Fruit fly (Drosophila melanogaster) whole organism, embryonic: Measurements from ENCODE around the gene CG12116.
A peak's percentile ranks its signal among the peaks of the same experiment; 100 is the strongest.

ENCODE experiments used
- Blimp-1 ChIP-seq: fragments of 200-800 bp; sonication (Bioruptor generic); optimal IDR thresholded peaks from 3 replicates; lab custom pipeline; 2018; ENCODE audit warnings: missing biosample characterization, missing genetic modification characterization, mild to moderate bottlenecking, moderate library complexity, missing genetic modification reagents
- CG10565 ChIP-seq: fragments of 200-800 bp; sonication (Bioruptor generic); optimal IDR thresholded peaks from 3 replicates; lab custom pipeline; 2016; ENCODE audit warnings: missing biosample characterization, mild to moderate bottlenecking, missing genetic modification characterization
- CG11456 ChIP-seq: fragments of 200-800 bp; sonication (Bioruptor generic); IDR thresholded peaks from 3 replicates; pipeline ENCODE4 v1.3.6; 2022; ENCODE audit warnings: missing biosample characterization, missing genetic modification characterization
- CG12104 ChIP-seq: fragments of 200-800 bp; sonication (Bioruptor generic); optimal IDR thresholded peaks from 3 replicates; lab custom pipeline; 2016; ENCODE audit warnings: missing biosample characterization, missing genetic modification characterization
- CG14050 ChIP-seq: fragments of 200-800 bp; sonication (Bioruptor generic); IDR thresholded peaks from 3 replicates; pipeline ENCODE4 v1.3.6; 2022; ENCODE audit warnings: missing biosample characterization, missing genetic modification characterization
- CG30431 ChIP-seq: fragments of 200-800 bp; sonication (Bioruptor generic); optimal IDR thresholded peaks from 2 replicates; lab custom pipeline; 2017; ENCODE audit warnings: missing biosample characterization, missing genetic modification characterization
- CG3065 ChIP-seq: fragments of 200-800 bp; sonication (Bioruptor generic); optimal IDR thresholded peaks from 2 replicates; lab custom pipeline; 2016; ENCODE audit warnings: missing biosample characterization, missing genetic modification characterization
- CG31365 ChIP-seq: fragments of 200-800 bp; sonication (Bioruptor generic); optimal IDR thresholded peaks from 2 replicates; lab custom pipeline; 2018; ENCODE audit warnings: missing biosample characterization, mild to moderate bottlenecking, missing genetic modification characterization
- CG31388 ChIP-seq: fragments of 200-800 bp; sonication (Bioruptor generic); optimal IDR thresholded peaks from 2 replicates; lab custom pipeline; 2016; ENCODE audit warnings: missing biosample characterization, missing genetic modification characterization
- CG32767 ChIP-seq: fragments of 200-800 bp; sonication (Bioruptor generic); IDR thresholded peaks from 2 replicates; pipeline ENCODE4 v1.3.6; 2022; ENCODE audit warnings: missing biosample characterization, missing genetic modification characterization
- CG3281 ChIP-seq: fragments of 200-800 bp; sonication (Bioruptor generic); optimal IDR thresholded peaks from 3 replicates; lab custom pipeline; 2017; ENCODE audit warnings: missing biosample characterization, mild to moderate bottlenecking, missing genetic modification characterization
- CG42726 ChIP-seq: fragments of 200-800 bp; sonication (Bioruptor generic); IDR thresholded peaks from 2 replicates; pipeline ENCODE4 v1.3.6; 2022; ENCODE audit warnings: missing biosample characterization, missing genetic modification characterization; ENCODE audit not compliant: partially characterized antibody
- CG5245 ChIP-seq: fragments of 200-800 bp; sonication (Bioruptor generic); optimal IDR thresholded peaks from 3 replicates; lab custom pipeline; 2016; ENCODE audit warnings: missing biosample characterization, missing genetic modification characterization
- CG7745 ChIP-seq: fragments of 200-800 bp; sonication (Bioruptor generic); optimal IDR thresholded peaks from 2 replicates; lab custom pipeline; 2018; ENCODE audit warnings: missing biosample characterization, mild to moderate bottlenecking, missing genetic modification characterization, moderate library complexity
- CG9727 ChIP-seq: fragments of 200-800 bp; sonication (Bioruptor generic); optimal IDR thresholded peaks from 3 replicates; lab custom pipeline; 2017; ENCODE audit warnings: missing biosample characterization, mild to moderate bottlenecking, missing genetic modification characterization
- CG9932 ChIP-seq: fragments of 200-800 bp; sonication (Bioruptor generic); IDR thresholded peaks from 2 replicates; pipeline ENCODE4 v1.3.6; 2022; ENCODE audit warnings: missing biosample characterization, missing genetic modification characterization
- Dip3 ChIP-seq: fragments of 200-800 bp; sonication (Bioruptor generic); optimal IDR thresholded peaks from 3 replicates; lab custom pipeline; 2016; ENCODE audit warnings: missing biosample characterization, missing genetic modification characterization
- Doc3 ChIP-seq: fragments of 200-800 bp; sonication (Bioruptor generic); IDR thresholded peaks from 3 replicates; pipeline ENCODE4 v1.3.6; 2022; ENCODE audit warnings: missing biosample characterization, missing genetic modification characterization; ENCODE audit not compliant: partially characterized antibody
- GATAe ChIP-seq: fragments of 200-800 bp; sonication (Bioruptor generic); conservative IDR thresholded peaks from 2 replicates; pipeline ENCODE4 v1.3.6; 2022; ENCODE audit warnings: missing biosample characterization, missing genetic modification characterization
- HLH4C ChIP-seq: fragments of 200-800 bp; sonication (Bioruptor generic); IDR thresholded peaks from 3 replicates; pipeline ENCODE4 v1.3.6; 2022; ENCODE audit warnings: missing biosample characterization, missing genetic modification characterization; ENCODE audit not compliant: partially characterized antibody
- Hand ChIP-seq: fragments of 200-800 bp; sonication (Bioruptor generic); optimal IDR thresholded peaks from 2 replicates; lab custom pipeline; 2017; ENCODE audit warnings: mild to moderate bottlenecking, missing biosample characterization, missing genetic modification reagents, missing genetic modification characterization
- Jarid2 ChIP-seq: fragments of 200-800 bp; sonication (Bioruptor generic); optimal IDR thresholded peaks from 3 replicates; lab custom pipeline; 2017; ENCODE audit warnings: mild to moderate bottlenecking, missing biosample characterization, missing genetic modification reagents, missing genetic modification characterization
- Lpt ChIP-seq: fragments of >200 bp; optimal IDR thresholded peaks from 2 replicates; lab custom pipeline; 2018; ENCODE audit warnings: missing biosample characterization, missing genetic modification characterization
- Six4 ChIP-seq: fragments of 200-800 bp; sonication (Bioruptor generic); optimal IDR thresholded peaks from 2 replicates; lab custom pipeline; 2016; ENCODE audit warnings: missing biosample characterization, missing genetic modification characterization
- Trl ChIP-seq, 3 experiments: fragments of >200 bp in 2 of 3; fragments of 200-800 bp in 1 of 3; sonication (Bioruptor generic) in 1 of 3; optimal IDR thresholded peaks; 2 replicates in 1 of 3; 3 replicates in 2 of 3; lab custom pipeline; 2016 to 2017; ENCODE audit warnings: missing biosample characterization in 1 of 3, missing genetic modification characterization in 1 of 3
- al ChIP-seq: fragments of 200-800 bp; sonication (Bioruptor generic); IDR thresholded peaks from 2 replicates; pipeline ENCODE4 v1.3.6; 2022; ENCODE audit warnings: missing biosample characterization, missing genetic modification characterization
- amos ChIP-seq: fragments of 200-800 bp; sonication (Bioruptor generic); IDR thresholded peaks from 2 replicates; pipeline ENCODE4 v1.3.6; 2022; ENCODE audit warnings: missing biosample characterization, missing genetic modification characterization; ENCODE audit not compliant: partially characterized antibody
- ato ChIP-seq: fragments of 200-800 bp; sonication (Bioruptor generic); IDR thresholded peaks from 2 replicates; pipeline ENCODE4 v1.3.6; 2022; ENCODE audit warnings: missing biosample characterization, missing genetic modification characterization; ENCODE audit not compliant: partially characterized antibody
- az2 ChIP-seq: fragments of 200-800 bp; sonication (Bioruptor generic); optimal IDR thresholded peaks from 3 replicates; lab custom pipeline; 2016; ENCODE audit warnings: missing biosample characterization, missing genetic modification characterization
- br ChIP-seq: fragments of >200 bp; optimal IDR thresholded peaks from 2 replicates; lab custom pipeline; 2017
- btn ChIP-seq: fragments of 200-800 bp; sonication (Bioruptor generic); optimal IDR thresholded peaks from 2 replicates; lab custom pipeline; 2016; ENCODE audit warnings: missing biosample characterization, missing genetic modification characterization
- caup ChIP-seq: fragments of 200-800 bp; sonication (Bioruptor generic); optimal IDR thresholded peaks from 3 replicates; lab custom pipeline; 2017; ENCODE audit warnings: missing biosample characterization, mild to moderate bottlenecking, missing genetic modification characterization, moderate library complexity; ENCODE audit not compliant: severe bottlenecking
- cwo ChIP-seq: fragments of 200-800 bp; sonication (Bioruptor generic); optimal IDR thresholded peaks from 3 replicates; lab custom pipeline; 2017; ENCODE audit warnings: missing biosample characterization, missing genetic modification characterization, mild to moderate bottlenecking, moderate library complexity, missing genetic modification reagents
- dm ChIP-seq: fragments of 200-800 bp; sonication (Bioruptor generic); optimal IDR thresholded peaks from 3 replicates; lab custom pipeline; 2016; ENCODE audit warnings: missing biosample characterization, missing genetic modification characterization
- dpn ChIP-seq, 2 experiments: fragments of 200-800 bp; sonication (Bioruptor generic); optimal IDR thresholded peaks; 3 replicates each; lab custom pipeline; 2016; ENCODE audit warnings: missing biosample characterization in 2 of 2, missing genetic modification characterization in 2 of 2
- gce ChIP-seq: fragments of 200-800 bp; sonication (Bioruptor generic); IDR thresholded peaks from 3 replicates; pipeline ENCODE4 v1.3.6; 2022; ENCODE audit warnings: missing biosample characterization, missing genetic modification characterization
- gt ChIP-seq: fragments of 200-800 bp; sonication (Bioruptor generic); IDR thresholded peaks from 2 replicates; pipeline ENCODE4 v1.3.6; 2022; ENCODE audit warnings: missing biosample characterization, missing genetic modification characterization
- kay ChIP-seq: fragments of 200-800 bp; sonication (Bioruptor generic); optimal IDR thresholded peaks from 2 replicates; lab custom pipeline; 2016; ENCODE audit warnings: missing biosample characterization, missing genetic modification characterization
- ken ChIP-seq: fragments of 200-800 bp; sonication (Bioruptor generic); IDR thresholded peaks from 3 replicates; pipeline ENCODE4 v1.3.6; 2022; ENCODE audit warnings: missing biosample characterization, missing genetic modification characterization
- luna ChIP-seq: fragments of 200-800 bp; sonication (Bioruptor generic); optimal IDR thresholded peaks from 2 replicates; lab custom pipeline; 2016; ENCODE audit warnings: missing biosample characterization, missing genetic modification characterization
- odd ChIP-seq: fragments of 200-800 bp; sonication (Bioruptor generic); optimal IDR thresholded peaks from 2 replicates; lab custom pipeline; 2017; ENCODE audit warnings: missing biosample characterization, mild to moderate bottlenecking, missing genetic modification characterization
- org-1 ChIP-seq: fragments of 200-800 bp; sonication (Bioruptor generic); optimal IDR thresholded peaks from 2 replicates; lab custom pipeline; 2017; ENCODE audit warnings: missing biosample characterization, missing genetic modification characterization
- pho ChIP-seq: fragments of 200-800 bp; sonication (Bioruptor generic); optimal IDR thresholded peaks from 2 replicates; lab custom pipeline; 2016; ENCODE audit warnings: missing biosample characterization, missing genetic modification characterization
- pum ChIP-seq: fragments of 200-800 bp; sonication (Bioruptor generic); optimal IDR thresholded peaks from 2 replicates; lab custom pipeline; 2016; ENCODE audit warnings: missing biosample characterization, missing genetic modification characterization
- rib ChIP-seq: fragments of 200-800 bp; sonication (Bioruptor generic); IDR thresholded peaks from 2 replicates; pipeline ENCODE4 v1.3.6; 2022; ENCODE audit warnings: missing biosample characterization, missing genetic modification characterization
- row ChIP-seq: fragments of 200-800 bp; sonication (Bioruptor generic); IDR thresholded peaks from 3 replicates; pipeline ENCODE4 v1.3.6; 2022; ENCODE audit warnings: missing biosample characterization, missing genetic modification characterization
- schlank ChIP-seq: fragments of 200-800 bp; sonication (Bioruptor generic); optimal IDR thresholded peaks from 2 replicates; lab custom pipeline; 2018; ENCODE audit warnings: missing biosample characterization, mild to moderate bottlenecking, missing genetic modification characterization
- sens-2 ChIP-seq: fragments of 200-800 bp; sonication (Bioruptor generic); IDR thresholded peaks from 2 replicates; pipeline ENCODE4 v1.3.6; 2022; ENCODE audit warnings: missing biosample characterization, missing genetic modification characterization
- shn ChIP-seq: fragments of 200-800 bp; sonication (Bioruptor generic); optimal IDR thresholded peaks from 3 replicates; lab custom pipeline; 2016; ENCODE audit warnings: missing biosample characterization, missing genetic modification characterization
- sr ChIP-seq: fragments of 200-800 bp; sonication (Bioruptor generic); IDR thresholded peaks from 3 replicates; pipeline ENCODE4 v1.3.6; 2022; ENCODE audit warnings: missing biosample characterization, missing genetic modification characterization
- tgo ChIP-seq: fragments of 200-800 bp; sonication (Bioruptor generic); IDR thresholded peaks from 3 replicates; pipeline ENCODE4 v1.3.6; 2022; ENCODE audit warnings: missing biosample characterization, missing genetic modification characterization
- yki ChIP-seq: fragments of >200 bp; optimal IDR thresholded peaks from 3 replicates; lab custom pipeline; 2018

Gene CG12116

dm6 chrX:8492849-8493248, 24.0 kb upstream of the CG12116 start (continued):
- TF ChIP-seq Hand (GFP tag; lab: Kevin White, UChicago) (peak; percentile 15), ato (GFP tag; lab: Robert Waterston, UW) (no peak), Doc3 (no peak), Jarid2 (GFP tag; lab: Kevin White, UChicago) (peak; percentile 47), HLH4C (GFP tag; lab: Robert Waterston, UW) (no peak), gce (GFP tag; lab: Robert Waterston, UW) (peak; percentile 79; the same call in 1 of the 3 replicates), caup (GFP tag; lab: Kevin White, UChicago) (peak; percentile 66), GATAe (GFP tag; lab: Robert Waterston, UW) (0 out of 2 replicates have a peak, but pooled peaks have one; percentile 19), pum (GFP tag; lab: Kevin White, UChicago) (peak; percentile 15), shn (GFP tag; lab: Kevin White, UChicago) (no peak), az2 (GFP tag; lab: Kevin White, UChicago) (peak; percentile 80), CG31388 (GFP tag; lab: Kevin White, UChicago) (peak; percentile 5), amos (no peak), tgo (GFP tag; lab: Robert Waterston, UW) (peak; percentile 82), CG3065 (GFP tag; lab: Kevin White, UChicago) (no peak), CG9727 (GFP tag; lab: Kevin White, UChicago) (peak; percentile 43), Trl (optimal IDR thresholded peaks at IDR 0.05; lab: Kevin White, UChicago) (no peak), Trl (GFP tag; optimal IDR thresholded peaks at IDR 0.05; lab: Kevin White, UChicago) (no peak), Blimp-1 (peak; percentile 79), odd (peak; percentile 62), CG30431 (GFP tag; lab: Kevin White, UChicago) (peak; percentile 58), btn (GFP tag; lab: Kevin White, UChicago) (no peak), pho (GFP tag; lab: Kevin White, UChicago) (no peak), ken (GFP tag; lab: Robert Waterston, UW) (peak; percentile 85; the same call in 2 of the 3 replicates), luna (no peak), org-1 (peak; percentile 65), Dip3 (GFP tag; lab: Kevin White, UChicago) (no peak), rib (GFP tag; lab: Robert Waterston, UW) (no peak), sens-2 (peak; percentile 81), CG14050 (GFP tag; lab: Robert Waterston, UW) (peak; percentile 88), Six4 (GFP tag; lab: Kevin White, UChicago) (peak; percentile 74), dpn (GFP tag; optimal IDR thresholded peaks at IDR 0.05; lab: Kevin White, UChicago) (peak in 1 of 2 experiments; percentile 69), yki (lab: Kevin White, UChicago) (no peak), CG10565 (no peak), CG9932 (GFP tag; lab: Robert Waterston, UW) (0 out of 2 replicates have a peak, but pooled peaks have one; percentile 22), CG5245 (GFP tag; lab: Kevin White, UChicago) (peak; percentile 64), sr (GFP tag; lab: Robert Waterston, UW) (peak; percentile 77; the same call in 2 of the 3 replicates), kay (GFP tag; lab: Kevin White, UChicago) (peak; percentile 54), CG7745 (tag; lab: Kevin White, UChicago) (no peak), CG11456 (GFP tag; lab: Robert Waterston, UW) (peak; percentile 79)

dm6 chrX:8491452-8492046, 22.7 kb upstream of the CG12116 start:
- no peak for TF ChIP-seq gt (GFP tag; lab: Robert Waterston, UW)
- no peak for TF ChIP-seq CG31365 (tag; lab: Kevin White, UChicago)
- no peak for TF ChIP-seq CG32767
- TF ChIP-seq cwo (GFP tag; lab: Kevin White, UChicago) = no peak
- TF ChIP-seq CG12104 (GFP tag; lab: Kevin White, UChicago) = no peak
- no peak for TF ChIP-seq dm (GFP tag; lab: Kevin White, UChicago)
- TF ChIP-seq br = no peak
- TF ChIP-seq CG9932 (GFP tag; lab: Robert Waterston, UW) = peak; percentile 25; the same call in 1 of the 2 replicates
- TF ChIP-seq al (GFP tag; lab: Robert Waterston, UW) = no peak
- TF ChIP-seq row (GFP tag; lab: Robert Waterston, UW) = 0 out of 3 replicates have a peak, but pooled peaks have one; percentile 32
- TF ChIP-seq CG42726 (GFP tag; lab: Robert Waterston, UW) = no peak
- TF ChIP-seq CG3281 (GFP tag; lab: Kevin White, UChicago) = peak; percentile 5
- TF ChIP-seq schlank = no peak
- TF ChIP-seq Lpt (GFP tag; lab: Kevin White, UChicago) = no peak
